Worm (Caenorhabditis elegans) whole organism, L2 larva: ENCODE results near the gene ctsa-3.2.
A peak's percentile ranks its signal among the peaks of the same experiment; 100 is the strongest.

Source experiments
- C34F6.9 ChIP-seq: fragments of 150-350 bp; optimal IDR thresholded peaks from 2 replicates; lab custom pipeline; 2014; ENCODE audit warnings: missing biosample characterization, missing genetic modification characterization
- F13H6.1 ChIP-seq: sonication (generic microtip); optimal IDR thresholded peaks from 2 replicates; lab custom pipeline; 2016; ENCODE audit warnings: missing genetic modification characterization, missing compliant biosample characterization
- R02D3.7 ChIP-seq: fragments of 150-350 bp; optimal IDR thresholded peaks from 2 replicates; lab custom pipeline; 2014; ENCODE audit warnings: missing biosample characterization, missing genetic modification characterization
- Y55F3AM.14 ChIP-seq: fragments of 200-800 bp; sonication (Bioruptor generic); optimal IDR thresholded peaks from 2 replicates; lab custom pipeline; 2018; ENCODE audit warnings: mild to moderate bottlenecking, missing genetic modification characterization, missing compliant biosample characterization
- ZK546.5 ChIP-seq: sonication (generic microtip); optimal IDR thresholded peaks from 2 replicates; lab custom pipeline; 2017; ENCODE audit warnings: missing biosample characterization, missing genetic modification characterization
- aly-2 ChIP-seq: fragments of 150-350 bp; optimal IDR thresholded peaks from 2 replicates; lab custom pipeline; 2014; ENCODE audit warnings: missing biosample characterization, missing genetic modification characterization
- ama-1 ChIP-seq: fragments of 150-350 bp; optimal IDR thresholded peaks from 2 replicates; lab custom pipeline; 2018; ENCODE audit warnings: inconsistent platforms
- blmp-1 ChIP-seq: sonication (generic microtip); optimal IDR thresholded peaks from 2 replicates; lab custom pipeline; 2017; ENCODE audit warnings: missing genetic modification characterization, mild to moderate bottlenecking, missing compliant biosample characterization, antibody characterized with exemption, moderate library complexity; ENCODE audit not compliant: insufficient read depth
- ceh-16 ChIP-seq: fragments of 150-350 bp; optimal IDR thresholded peaks from 2 replicates; lab custom pipeline; 2014; ENCODE audit warnings: missing biosample characterization, missing genetic modification characterization
- crh-2 ChIP-seq: sonication (generic microtip); optimal IDR thresholded peaks from 2 replicates; lab custom pipeline; 2017; ENCODE audit warnings: missing biosample characterization, missing genetic modification characterization
- dmd-4 ChIP-seq: sonication (generic microtip); optimal IDR thresholded peaks from 2 replicates; lab custom pipeline; 2017; ENCODE audit warnings: missing biosample characterization, missing genetic modification characterization
- egl-27 ChIP-seq: sonication (generic microtip); optimal IDR thresholded peaks from 3 replicates; lab custom pipeline; 2017; ENCODE audit warnings: missing biosample characterization, missing genetic modification reagents, missing genetic modification characterization
- elt-1 ChIP-seq: fragments of 150-350 bp; optimal IDR thresholded peaks from 2 replicates; lab custom pipeline; 2014; ENCODE audit warnings: missing biosample characterization, missing genetic modification characterization
- fos-1 ChIP-seq: fragments of 150-350 bp; optimal IDR thresholded peaks from 2 replicates; lab custom pipeline; 2014; ENCODE audit warnings: missing biosample characterization, missing genetic modification characterization
- gmeb-1 ChIP-seq: fragments of 150-350 bp; optimal IDR thresholded peaks from 2 replicates; lab custom pipeline; 2014; ENCODE audit warnings: missing biosample characterization, missing genetic modification characterization
- lin-11 ChIP-seq: fragments of 150-350 bp; sonication (generic microtip); optimal IDR thresholded peaks from 2 replicates; lab custom pipeline; 2014; ENCODE audit warnings: missing biosample characterization, missing genetic modification characterization, inconsistent platforms, mixed read lengths
- lin-13 ChIP-seq: fragments of 150-350 bp; optimal IDR thresholded peaks from 2 replicates; lab custom pipeline; 2014; ENCODE audit warnings: missing biosample characterization, missing genetic modification reagents, missing genetic modification characterization
- lin-39 ChIP-seq: fragments of 150-350 bp; optimal IDR thresholded peaks from 2 replicates; lab custom pipeline; 2014; ENCODE audit warnings: missing biosample characterization, missing genetic modification reagents, missing genetic modification characterization
- lsy-2 ChIP-seq, 2 experiments: fragments of 150-350 bp in 1 of 2; sonication (generic microtip) in 1 of 2; optimal IDR thresholded peaks; 2 replicates each; lab custom pipeline; 2014 to 2017; ENCODE audit warnings: missing biosample characterization in 2 of 2, missing genetic modification characterization in 2 of 2
- mab-5 ChIP-seq: fragments of 150-350 bp; optimal IDR thresholded peaks from 2 replicates; lab custom pipeline; 2014; ENCODE audit warnings: missing biosample characterization, missing genetic modification characterization
- mbf-1 ChIP-seq: sonication (generic microtip); optimal IDR thresholded peaks from 2 replicates; lab custom pipeline; 2017; ENCODE audit warnings: missing biosample characterization, missing genetic modification characterization
- mdl-1 ChIP-seq, 2 experiments: fragments of 150-350 bp in 1 of 2; sonication (generic microtip) in 1 of 2; optimal IDR thresholded peaks; 2 replicates each; lab custom pipeline; 2017; ENCODE audit warnings: missing biosample characterization in 2 of 2, missing genetic modification characterization in 2 of 2
- nhr-10 ChIP-seq: sonication (generic microtip); optimal IDR thresholded peaks from 2 replicates; lab custom pipeline; 2017; ENCODE audit warnings: missing biosample characterization, missing genetic modification characterization
- nhr-11 ChIP-seq: fragments of 150-350 bp; optimal IDR thresholded peaks from 2 replicates; lab custom pipeline; 2014; ENCODE audit warnings: missing biosample characterization, missing genetic modification characterization
- nhr-12 ChIP-seq: fragments of 150-350 bp; optimal IDR thresholded peaks from 2 replicates; lab custom pipeline; 2014; ENCODE audit warnings: missing biosample characterization, missing genetic modification characterization
- nhr-129 ChIP-seq: fragments of 150-350 bp; optimal IDR thresholded peaks from 2 replicates; lab custom pipeline; 2014; ENCODE audit warnings: missing biosample characterization, missing genetic modification characterization
- nhr-21 ChIP-seq: fragments of 150-350 bp; optimal IDR thresholded peaks from 2 replicates; lab custom pipeline; 2014; ENCODE audit warnings: missing biosample characterization, missing genetic modification characterization
- nhr-23 ChIP-seq: fragments of 150-350 bp; optimal IDR thresholded peaks from 2 replicates; lab custom pipeline; 2014; ENCODE audit warnings: missing biosample characterization, missing genetic modification reagents, missing genetic modification characterization
- nhr-25 ChIP-seq: fragments of 150-350 bp; sonication (generic microtip); optimal IDR thresholded peaks from 3 replicates; lab custom pipeline; 2014; ENCODE audit warnings: missing biosample characterization, missing genetic modification characterization
- nhr-6 ChIP-seq: fragments of 150-350 bp; optimal IDR thresholded peaks from 2 replicates; lab custom pipeline; 2014; ENCODE audit warnings: missing biosample characterization, missing genetic modification characterization
- nhr-77 ChIP-seq: fragments of 150-350 bp; optimal IDR thresholded peaks from 2 replicates; lab custom pipeline; 2014; ENCODE audit warnings: missing biosample characterization, missing genetic modification characterization
- sem-4 ChIP-seq: fragments of 150-350 bp; optimal IDR thresholded peaks from 2 replicates; lab custom pipeline; 2014; ENCODE audit warnings: missing biosample characterization, missing genetic modification reagents, missing genetic modification characterization
- skn-1 ChIP-seq: sonication (generic microtip); optimal IDR thresholded peaks from 2 replicates; lab custom pipeline; 2017; ENCODE audit warnings: missing biosample characterization, missing genetic modification characterization
- sma-3 ChIP-seq: sonication (generic microtip); optimal IDR thresholded peaks from 2 replicates; lab custom pipeline; 2016; ENCODE audit warnings: missing genetic modification reagents, missing genetic modification characterization, missing compliant biosample characterization
- sma-9 ChIP-seq, 2 experiments: fragments of 150-350 bp in 1 of 2; sonication (generic microtip) in 1 of 2; optimal IDR thresholded peaks; 2 replicates each; lab custom pipeline; 2014 to 2016; ENCODE audit warnings: missing genetic modification characterization in 2 of 2, mild to moderate bottlenecking in 1 of 2, missing biosample characterization in 1 of 2, missing compliant biosample characterization in 1 of 2, missing genetic modification reagents in 1 of 2, moderate library complexity in 1 of 2
- unc-55 ChIP-seq: fragments of 150-350 bp; sonication (generic microtip); optimal IDR thresholded peaks from 3 replicates; lab custom pipeline; 2014; ENCODE audit warnings: missing biosample characterization, missing genetic modification reagents, missing genetic modification characterization
- zag-1 ChIP-seq: fragments of 150-350 bp; optimal IDR thresholded peaks from 2 replicates; lab custom pipeline; 2014; ENCODE audit warnings: missing biosample characterization, missing genetic modification characterization
- ztf-11 ChIP-seq: sonication (generic microtip); optimal IDR thresholded peaks from 2 replicates; lab custom pipeline; 2017; ENCODE audit warnings: missing biosample characterization, missing genetic modification characterization
- ztf-4 ChIP-seq: fragments of 150-350 bp; optimal IDR thresholded peaks from 2 replicates; lab custom pipeline; 2014; ENCODE audit warnings: missing biosample characterization, missing genetic modification characterization

The ctsa-3.2 gene

ce11 chrII:9892409-9892808 lies 17.4 kb downstream of the ctsa-3.2 start, which contains the start of gene C08H9.16:
Gene C08H9.16 (plus strand): TSS chrII:9892778.
- TF ChIP-seq sma-3 (GFP tag; lab: Kevin White, UChicago): peak; percentile 53
- no peak for TF ChIP-seq nhr-6 (tag; lab: Kevin White, UChicago)
- TF ChIP-seq elt-1 (tag; lab: Kevin White, UChicago): no peak
- peak; percentile 0 for TF ChIP-seq F13H6.1 (tag; lab: Kevin White, UChicago)
- peak; percentile 53 for TF ChIP-seq gmeb-1
- TF ChIP-seq nhr-11 (tag; lab: Kevin White, UChicago): no peak
- TF ChIP-seq nhr-129 (tag; lab: Kevin White, UChicago): peak; percentile 48
- TF ChIP-seq ztf-4 (tag; lab: Kevin White, UChicago): no peak
- TF ChIP-seq lin-13 (GFP tag; lab: Kevin White, UChicago): peak; percentile 15
- TF ChIP-seq fos-1 (tag; lab: Kevin White, UChicago): peak; percentile 6
- TF ChIP-seq C34F6.9: peak; percentile 58
- no peak for TF ChIP-seq nhr-12
- TF ChIP-seq R02D3.7 (tag; lab: Kevin White, UChicago): no peak
- peak; percentile 48 for TF ChIP-seq crh-2
- no peak for TF ChIP-seq nhr-23
- peak; percentile 74 for TF ChIP-seq unc-55 (GFP tag; lab: Kevin White, UChicago)
- no peak for TF ChIP-seq lin-39 (tag; lab: Kevin White, UChicago)
- TF ChIP-seq nhr-77 (tag; lab: Kevin White, UChicago): no peak
- peak; percentile 53 for TF ChIP-seq sem-4
- no peak for TF ChIP-seq mab-5 (tag; lab: Kevin White, UChicago)
- no peak for TF ChIP-seq Y55F3AM.14
- TF ChIP-seq ztf-11 (tag; lab: Kevin White, UChicago): no peak
- peak; percentile 32 for TF ChIP-seq blmp-1 (tag; lab: Kevin White, UChicago)
- no peak for TF ChIP-seq mdl-1 (tag; optimal IDR thresholded peaks at IDR 0.05; lab: Kevin White, UChicago)
- TF ChIP-seq lsy-2 (tag; optimal IDR thresholded peaks at IDR 0.05; lab: Kevin White, UChicago): peak; percentile 90 to 98
- no peak for TF ChIP-seq ZK546.5
- peak; percentile 34 for TF ChIP-seq sma-9 (GFP tag; optimal IDR thresholded peaks at IDR 0.05; lab: Kevin White, UChicago)
- TF ChIP-seq sma-9 (tag; optimal IDR thresholded peaks at IDR 0.05; lab: Kevin White, UChicago): no peak

- TF ChIP-seq nhr-10 (tag; lab: Kevin White, UChicago) (no peak), mbf-1 (tag; lab: Kevin White, UChicago) (no peak), nhr-12 (no peak), Y55F3AM.14 (no peak), nhr-21 (no peak), zag-1 (tag; lab: Kevin White, UChicago) (no peak), lsy-2 (tag; optimal IDR thresholded peaks at IDR 0.05; lab: Kevin White, UChicago) (no peak), lin-39 (tag; lab: Kevin White, UChicago) (no peak), lin-11 (no peak), F13H6.1 (tag; lab: Kevin White, UChicago) (no peak), ZK546.5 (no peak), egl-27 (no peak), sma-9 (GFP tag; optimal IDR thresholded peaks at IDR 0.05; lab: Kevin White, UChicago) (no peak), sma-9 (tag; optimal IDR thresholded peaks at IDR 0.05; lab: Kevin White, UChicago) (no peak), aly-2 (tag; lab: Kevin White, UChicago) (no peak), mdl-1 (tag; optimal IDR thresholded peaks at IDR 0.05; lab: Kevin White, UChicago) (no peak), nhr-23 (no peak), nhr-6 (tag; lab: Kevin White, UChicago) (no peak)
- TF ChIP-seq, all 48 proteins: peak for 0
Measured at ce11 chrII:9894435-9894834, 19.5 kb downstream of the ctsa-3.2 start, which contains the start of gene F26C11.1. Gene F26C11.1 (plus strand): TSS chrII:9894735.

- TF ChIP-seq gmeb-1: no peak
- TF ChIP-seq C34F6.9: no peak
- no peak for TF ChIP-seq nhr-6 (tag; lab: Kevin White, UChicago)
- no peak for TF ChIP-seq ZK546.5
- no peak for TF ChIP-seq Y55F3AM.14
- no peak for TF ChIP-seq lin-13 (GFP tag; lab: Kevin White, UChicago)
Measured at ce11 chrII:9895173-9895572, 20.2 kb downstream of the ctsa-3.2 start.

- TF ChIP-seq lsy-2 (tag; optimal IDR thresholded peaks at IDR 0.05; lab: Kevin White, UChicago): no peak
- TF ChIP-seq dmd-4 (tag; lab: Kevin White, UChicago): no peak
- no peak for TF ChIP-seq lin-13 (GFP tag; lab: Kevin White, UChicago)
- TF ChIP-seq nhr-11 (tag; lab: Kevin White, UChicago): no peak
- TF ChIP-seq mab-5 (tag; lab: Kevin White, UChicago): no peak
- no peak for TF ChIP-seq nhr-77 (tag; lab: Kevin White, UChicago)
- no peak for TF ChIP-seq sma-3 (GFP tag; lab: Kevin White, UChicago)
- no peak for TF ChIP-seq skn-1
- no peak for TF ChIP-seq nhr-25
- TF ChIP-seq ama-1 (lab: Kevin White, UChicago): no peak
- TF ChIP-seq lin-39 (tag; lab: Kevin White, UChicago): no peak
- TF ChIP-seq ztf-4 (tag; lab: Kevin White, UChicago): no peak
- no peak for TF ChIP-seq F13H6.1 (tag; lab: Kevin White, UChicago)
- TF ChIP-seq ceh-16 (tag; lab: Kevin White, UChicago): no peak
- no peak for TF ChIP-seq sem-4
Measured at ce11 chrII:9898744-9899143, 23.8 kb downstream of the ctsa-3.2 start.
